Fruit fly (Drosophila melanogaster) whole organism, embryonic: ENCODE data around the gene CG3587.

Experiments
- Asciz ChIP-seq: fragments of 200-800 bp; sonication (Bioruptor generic); optimal IDR thresholded peaks from 2 replicates; lab custom pipeline; 2017; ENCODE audit warnings: missing biosample characterization, mild to moderate bottlenecking, missing genetic modification characterization, missing genetic modification reagents
- Atf6 ChIP-seq: fragments of 200-800 bp; sonication (Bioruptor generic); IDR thresholded peaks from 2 replicates; pipeline ENCODE4 v1.3.6; 2022; ENCODE audit warnings: missing biosample characterization, missing genetic modification characterization
- CG12104 ChIP-seq: fragments of 200-800 bp; sonication (Bioruptor generic); optimal IDR thresholded peaks from 3 replicates; lab custom pipeline; 2016; ENCODE audit warnings: missing biosample characterization, missing genetic modification characterization
- CG12299 ChIP-seq: fragments of 200-800 bp; sonication (Bioruptor generic); optimal IDR thresholded peaks from 2 replicates; lab custom pipeline; 2018; ENCODE audit warnings: missing biosample characterization, mild to moderate bottlenecking, missing genetic modification characterization
- CG13296 ChIP-seq: fragments of 200-800 bp; sonication (Bioruptor generic); optimal IDR thresholded peaks from 3 replicates; lab custom pipeline; 2018; ENCODE audit warnings: missing biosample characterization, mild to moderate bottlenecking, missing genetic modification characterization
- CG14050 ChIP-seq: fragments of 200-800 bp; sonication (Bioruptor generic); IDR thresholded peaks from 3 replicates; pipeline ENCODE4 v1.3.6; 2022; ENCODE audit warnings: missing biosample characterization, missing genetic modification characterization
- CG14710 ChIP-seq: fragments of 200-800 bp; sonication (Bioruptor generic); optimal IDR thresholded peaks from 3 replicates; lab custom pipeline; 2019; ENCODE audit warnings: missing biosample characterization, mild to moderate bottlenecking, missing genetic modification characterization, moderate library complexity
- CG1647 ChIP-seq: fragments of 200-800 bp; sonication (Bioruptor generic); optimal IDR thresholded peaks from 3 replicates; lab custom pipeline; 2016; ENCODE audit warnings: missing biosample characterization, missing genetic modification characterization
- CG17385 ChIP-seq: fragments of 200-800 bp; sonication (Bioruptor generic); optimal IDR thresholded peaks from 3 replicates; lab custom pipeline; 2018; ENCODE audit warnings: missing biosample characterization, mild to moderate bottlenecking, missing genetic modification characterization
- CG17802 ChIP-seq: fragments of 200-800 bp; sonication (Bioruptor generic); optimal IDR thresholded peaks from 2 replicates; lab custom pipeline; 2018; ENCODE audit warnings: missing biosample characterization, mild to moderate bottlenecking, missing genetic modification characterization, moderate library complexity
- CG1832 ChIP-seq: fragments of 200-800 bp; sonication (Bioruptor generic); optimal IDR thresholded peaks from 2 replicates; lab custom pipeline; 2017; ENCODE audit warnings: missing biosample characterization, mild to moderate bottlenecking, missing genetic modification characterization, inconsistent platforms
- CG2678 ChIP-seq: fragments of 200-800 bp; sonication (Bioruptor generic); optimal IDR thresholded peaks from 3 replicates; lab custom pipeline; 2019; ENCODE audit warnings: missing biosample characterization, mild to moderate bottlenecking, missing genetic modification characterization, moderate library complexity
- CG2712 ChIP-seq: fragments of 200-800 bp; optimal IDR thresholded peaks from 3 replicates; lab custom pipeline; 2019; ENCODE audit warnings: missing biosample characterization, mild to moderate bottlenecking, missing genetic modification characterization, moderate library complexity
- CG31224 ChIP-seq: fragments of 200-800 bp; sonication (Bioruptor generic); IDR thresholded peaks from 2 replicates; pipeline ENCODE4 v1.3.6; 2022; ENCODE audit warnings: missing biosample characterization, missing genetic modification characterization
- CG32532 ChIP-seq: fragments of 200-800 bp; sonication (Bioruptor generic); IDR thresholded peaks from 2 replicates; pipeline ENCODE4 v1.3.6; 2022; ENCODE audit warnings: missing biosample characterization, missing genetic modification characterization
- CG6175 ChIP-seq: fragments of 200-800 bp; sonication (Bioruptor generic); IDR thresholded peaks from 3 replicates; pipeline ENCODE4 v1.3.6; 2022; ENCODE audit warnings: missing biosample characterization, missing genetic modification characterization
- CG6683 ChIP-seq: fragments of 200-800 bp; sonication (Bioruptor generic); optimal IDR thresholded peaks from 2 replicates; lab custom pipeline; 2017; ENCODE audit warnings: missing biosample characterization, mild to moderate bottlenecking, missing genetic modification characterization, missing genetic modification reagents
- CG9215 ChIP-seq: fragments of 200-800 bp; sonication (Bioruptor generic); IDR thresholded peaks from 2 replicates; pipeline ENCODE4 v1.3.6; 2022; ENCODE audit warnings: missing biosample characterization, missing genetic modification characterization
- CG9609 ChIP-seq: fragments of 200-800 bp; sonication (Bioruptor generic); optimal IDR thresholded peaks from 3 replicates; lab custom pipeline; 2016; ENCODE audit warnings: missing biosample characterization, missing genetic modification characterization
- CG9727 ChIP-seq: fragments of 200-800 bp; sonication (Bioruptor generic); optimal IDR thresholded peaks from 3 replicates; lab custom pipeline; 2017; ENCODE audit warnings: missing biosample characterization, mild to moderate bottlenecking, missing genetic modification characterization
- Camta ChIP-seq: fragments of 200-800 bp; sonication (Bioruptor generic); optimal IDR thresholded peaks from 2 replicates; lab custom pipeline; 2016; ENCODE audit warnings: missing biosample characterization, missing genetic modification characterization
- Dbx ChIP-seq: fragments of 200-800 bp; sonication (Bioruptor generic); IDR thresholded peaks from 3 replicates; pipeline ENCODE4 v1.3.6; 2022; ENCODE audit warnings: missing biosample characterization, missing genetic modification characterization
- Dek ChIP-seq: fragments of 200-800 bp; sonication (Bioruptor generic); optimal IDR thresholded peaks from 3 replicates; lab custom pipeline; 2019; ENCODE audit warnings: missing biosample characterization, mild to moderate bottlenecking, missing genetic modification characterization, moderate library complexity
- Eip74EF ChIP-seq, 2 experiments: fragments of 200-800 bp in 1 of 2; fragments of >200 bp in 1 of 2; sonication (Bioruptor generic) in 1 of 2; optimal IDR thresholded peaks; 2 replicates each; lab custom pipeline; 2017 to 2019; ENCODE audit warnings: missing biosample characterization in 2 of 2, missing genetic modification characterization in 2 of 2, mild to moderate bottlenecking in 1 of 2, moderate library complexity in 1 of 2
- HLH4C ChIP-seq: fragments of 200-800 bp; sonication (Bioruptor generic); IDR thresholded peaks from 3 replicates; pipeline ENCODE4 v1.3.6; 2022; ENCODE audit warnings: missing biosample characterization, missing genetic modification characterization; ENCODE audit not compliant: partially characterized antibody
- Hmr ChIP-seq: fragments of 200-800 bp; sonication (Bioruptor generic); optimal IDR thresholded peaks from 3 replicates; lab custom pipeline; 2017; ENCODE audit warnings: mild to moderate bottlenecking, missing biosample characterization, missing genetic modification reagents, missing genetic modification characterization
- Hr3 ChIP-seq: fragments of 200-800 bp; sonication (Bioruptor generic); optimal IDR thresholded peaks from 3 replicates; lab custom pipeline; 2016; ENCODE audit warnings: missing biosample characterization, missing genetic modification characterization
- Side ChIP-seq: fragments of 200-800 bp; sonication (Bioruptor generic); optimal IDR thresholded peaks from 2 replicates; lab custom pipeline; 2016; ENCODE audit warnings: missing biosample characterization, missing genetic modification characterization
- Taf1 ChIP-seq: fragments of 200-800 bp; sonication (Bioruptor generic); IDR thresholded peaks from 2 replicates; pipeline ENCODE4 v1.3.6; 2022; ENCODE audit warnings: missing biosample characterization, missing genetic modification characterization
- ara ChIP-seq: fragments of 200-800 bp; sonication (Bioruptor generic); IDR thresholded peaks from 2 replicates; pipeline ENCODE4 v1.3.6; 2022; ENCODE audit warnings: missing biosample characterization, missing genetic modification characterization
- ash1 ChIP-seq: fragments of 200-800 bp; sonication (Bioruptor generic); optimal IDR thresholded peaks from 2 replicates; lab custom pipeline; 2018; ENCODE audit warnings: missing biosample characterization, mild to moderate bottlenecking, missing genetic modification characterization
- crp ChIP-seq, 2 experiments: fragments of 200-800 bp; sonication (Bioruptor generic); optimal IDR thresholded peaks; 2 replicates in 1 of 2; 3 replicates in 1 of 2; lab custom pipeline; 2017; ENCODE audit warnings: missing biosample characterization in 2 of 2, missing genetic modification characterization in 2 of 2, mild to moderate bottlenecking in 1 of 2, moderate library complexity in 1 of 2
- ewg ChIP-seq: fragments of 200-800 bp; sonication (Bioruptor generic); optimal IDR thresholded peaks from 3 replicates; lab custom pipeline; 2017; ENCODE audit warnings: mild to moderate bottlenecking, missing biosample characterization, missing genetic modification reagents, missing genetic modification characterization
- eyg ChIP-seq: fragments of 200-800 bp; sonication (Bioruptor generic); optimal IDR thresholded peaks from 3 replicates; lab custom pipeline; 2016; ENCODE audit warnings: missing biosample characterization, missing genetic modification characterization
- gsb ChIP-seq: fragments of 200-800 bp; sonication (Bioruptor generic); IDR thresholded peaks from 2 replicates; pipeline ENCODE4 v1.3.6; 2022; ENCODE audit warnings: missing biosample characterization, missing genetic modification characterization
- hth ChIP-seq: fragments of >200 bp; optimal IDR thresholded peaks from 2 replicates; lab custom pipeline; 2017; ENCODE audit warnings: inconsistent platforms
- lab ChIP-seq: fragments of 200-800 bp; sonication (Bioruptor generic); optimal IDR thresholded peaks from 3 replicates; lab custom pipeline; 2017; ENCODE audit warnings: missing biosample characterization, missing genetic modification characterization, mild to moderate bottlenecking, moderate library complexity, missing genetic modification reagents
- luna ChIP-seq: fragments of 200-800 bp; sonication (Bioruptor generic); optimal IDR thresholded peaks from 2 replicates; lab custom pipeline; 2016; ENCODE audit warnings: missing biosample characterization, missing genetic modification characterization
- nerfin-2 ChIP-seq: fragments of 200-800 bp; sonication (Bioruptor generic); IDR thresholded peaks from 2 replicates; pipeline ENCODE4 v1.3.6; 2022; ENCODE audit warnings: missing biosample characterization, missing genetic modification characterization; ENCODE audit not compliant: partially characterized antibody
- nmo ChIP-seq: fragments of 200-800 bp; sonication (Bioruptor generic); optimal IDR thresholded peaks from 2 replicates; lab custom pipeline; 2018; ENCODE audit warnings: missing biosample characterization, mild to moderate bottlenecking, missing genetic modification characterization, moderate library complexity
- oc ChIP-seq: fragments of 200-800 bp; sonication (Bioruptor generic); optimal IDR thresholded peaks from 2 replicates; lab custom pipeline; 2018; ENCODE audit warnings: missing biosample characterization, mild to moderate bottlenecking, missing genetic modification characterization, moderate library complexity
- pan ChIP-seq, 4 experiments: fragments of >200 bp in 3 of 4; fragments of 200-800 bp in 1 of 4; sonication (Bioruptor generic) in 1 of 4; optimal IDR thresholded peaks in 3 of 4; IDR thresholded peaks in 1 of 4; 2 replicates each; pipeline versions ENCODE4 v1.3.6 to Lab custom; 2017 to 2022; ENCODE audit warnings: missing biosample characterization in 2 of 4, missing genetic modification characterization in 2 of 4, mixed read lengths in 1 of 4
- pb ChIP-seq: fragments of 200-800 bp; sonication (Bioruptor generic); optimal IDR thresholded peaks from 3 replicates; lab custom pipeline; 2016; ENCODE audit warnings: missing biosample characterization, missing genetic modification characterization
- pum ChIP-seq: fragments of 200-800 bp; sonication (Bioruptor generic); optimal IDR thresholded peaks from 2 replicates; lab custom pipeline; 2016; ENCODE audit warnings: missing biosample characterization, missing genetic modification characterization
- schlank ChIP-seq: fragments of 200-800 bp; sonication (Bioruptor generic); optimal IDR thresholded peaks from 2 replicates; lab custom pipeline; 2018; ENCODE audit warnings: missing biosample characterization, mild to moderate bottlenecking, missing genetic modification characterization
- shn ChIP-seq: fragments of 200-800 bp; sonication (Bioruptor generic); optimal IDR thresholded peaks from 3 replicates; lab custom pipeline; 2016; ENCODE audit warnings: missing biosample characterization, missing genetic modification characterization
- sqz ChIP-seq: fragments of 200-800 bp; sonication (Bioruptor generic); optimal IDR thresholded peaks from 3 replicates; lab custom pipeline; 2018; ENCODE audit warnings: missing biosample characterization, mild to moderate bottlenecking, missing genetic modification characterization
- tx ChIP-seq: fragments of 200-800 bp; sonication (Bioruptor generic); optimal IDR thresholded peaks from 2 replicates; lab custom pipeline; 2016; ENCODE audit warnings: missing biosample characterization, missing genetic modification characterization
- wor ChIP-seq: fragments of 200-800 bp; sonication (Bioruptor generic); IDR thresholded peaks from 2 replicates; pipeline ENCODE4 v1.3.6; 2022; ENCODE audit warnings: missing biosample characterization, missing genetic modification characterization

CG3587 gene

dm6 chrX:1948508-1949065 lies 8.5 kb downstream of the CG3587 start (continued):
- TF ChIP-seq CG1832 (GFP tag; lab: Kevin White, UChicago) (peak; percentile 47), ara (GFP tag; lab: Robert Waterston, UW) (0 out of 2 replicates have a peak, but pooled peaks have one; percentile 26), pan (optimal IDR thresholded peaks at IDR 0.05; lab: Kevin White, UChicago) (no peak), pan (GFP tag; optimal IDR thresholded peaks at IDR 0.05 in 1 of 2, IDR thresholded peaks at IDR 0.05 in 1 of 2) (peak in 1 of 2 experiments; percentile 27), HLH4C (GFP tag; lab: Robert Waterston, UW) (no peak), CG12104 (GFP tag; lab: Kevin White, UChicago) (no peak), ewg (GFP tag; lab: Kevin White, UChicago) (no peak), ash1 (GFP tag; lab: Kevin White, UChicago) (no peak), Dbx (peak; percentile 73; the same call in 2 of the 3 replicates), sqz (no peak), schlank (tag; lab: Kevin White, UChicago) (peak; percentile 41), nmo (GFP tag; lab: Kevin White, UChicago) (no peak), pum (GFP tag; lab: Kevin White, UChicago) (no peak), CG2678 (tag; lab: Kevin White, UChicago) (peak; percentile 78), CG17802 (tag; lab: Kevin White, UChicago) (no peak), CG2712 (tag; lab: Kevin White, UChicago) (peak; percentile 49), Taf1 (peak; percentile 22; the same call in 1 of the 2 replicates), eyg (no peak), Hmr (GFP tag; lab: Kevin White, UChicago) (peak; percentile 80), CG14710 (no peak), CG17385 (GFP tag; lab: Kevin White, UChicago) (no peak), pb (GFP tag; lab: Kevin White, UChicago) (no peak), Camta (GFP tag; lab: Kevin White, UChicago) (no peak), luna (GFP tag; lab: Kevin White, UChicago) (no peak), CG14050 (peak; percentile 35; the same call in 1 of the 3 replicates), wor (GFP tag; lab: Robert Waterston, UW) (no peak), Side (no peak), CG31224 (GFP tag; lab: Robert Waterston, UW) (peak; percentile 42; the same call in 1 of the 2 replicates), CG13296 (no peak), CG12299 (tag; lab: Kevin White, UChicago) (no peak), Dek (tag; lab: Kevin White, UChicago) (peak; percentile 54), nerfin-2 (GFP tag; lab: Robert Waterston, UW) (no peak), tx (GFP tag; lab: Kevin White, UChicago) (peak; percentile 11), hth (no peak), Atf6 (GFP tag; lab: Robert Waterston, UW) (peak; percentile 71), CG9609 (GFP tag; lab: Kevin White, UChicago) (peak; percentile 46), CG1647 (GFP tag; lab: Kevin White, UChicago) (no peak), Eip74EF (GFP tag; optimal IDR thresholded peaks at IDR 0.05; lab: Kevin White, UChicago) (no peak), gsb (no peak), CG32532 (peak; percentile 84; the same call in 1 of the 2 replicates), CG9215 (peak; percentile 31; the same call in 1 of the 2 replicates), crp (GFP tag; optimal IDR thresholded peaks at IDR 0.05; lab: Kevin White, UChicago) (no peak), Asciz (no peak), CG6175 (GFP tag; lab: Robert Waterston, UW) (no peak), lab (GFP tag; lab: Kevin White, UChicago) (peak; percentile 85), oc (tag; lab: Kevin White, UChicago) (no peak), CG6683 (GFP tag; lab: Kevin White, UChicago) (peak; percentile 16), Hr3 (GFP tag; lab: Kevin White, UChicago) (no peak), CG9727 (GFP tag; lab: Kevin White, UChicago) (peak; percentile 52), shn (GFP tag; lab: Kevin White, UChicago) (no peak)
